Worm (Caenorhabditis elegans): Measurements from ENCODE around the gene sym-2.
A peak's percentile ranks its signal among the peaks of the same experiment; 100 is the strongest.

The sym-2 gene

DNA sequence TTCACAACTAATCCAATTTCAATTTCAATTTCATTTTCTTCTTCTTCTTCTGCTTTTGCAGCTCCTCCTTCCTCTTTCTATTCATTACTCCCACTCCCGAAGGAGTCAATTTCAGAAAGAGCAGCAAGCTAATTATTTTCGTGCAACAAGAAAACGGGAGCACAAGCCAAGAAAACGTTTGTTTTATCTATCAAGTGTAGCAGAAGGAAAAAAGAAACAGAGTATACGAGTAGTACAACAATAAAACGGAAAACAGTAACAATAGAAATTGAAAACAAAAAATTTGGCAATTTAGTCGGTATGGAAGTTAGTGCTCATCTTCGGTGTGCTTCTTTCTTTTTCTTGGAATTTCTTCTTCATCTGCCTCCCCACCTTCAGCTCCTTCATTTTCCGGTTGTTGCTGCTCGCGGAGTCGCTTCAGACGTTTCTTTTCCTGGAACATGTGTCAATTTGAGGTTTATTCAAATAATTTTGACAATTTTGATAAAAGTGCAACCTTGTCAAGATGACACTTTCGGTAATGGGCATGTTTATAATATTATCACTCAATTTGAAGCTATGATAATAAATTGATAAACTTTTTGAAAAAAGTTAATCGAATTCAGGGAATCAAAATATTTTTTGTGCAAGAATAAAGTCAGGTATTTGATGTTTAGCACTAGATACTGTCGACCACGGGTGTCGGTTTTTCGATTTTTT, 22.4 kb downstream of the sym-2 start, which contains the start of gene W07A12.8:
Gene W07A12.8, minus strand, starts transcription at position 51 of the 699 bp plus-strand sequence.
- no peak for TF ChIP-seq med-1 (GFP tag; optimal IDR thresholded peaks at IDR 0.05; ENCODE audit: insufficient read depth)
- TF ChIP-seq cog-1 (tag; optimal IDR thresholded peaks at IDR 0.05) = no peak
- TF ChIP-seq klf-2 (GFP tag; conservative IDR thresholded peaks at IDR 0.05) = no peak
- TF ChIP-seq ztf-29 (GFP tag; IDR thresholded peaks at IDR 0.05) = no peak
- TF ChIP-seq tab-1 (GFP tag; IDR thresholded peaks at IDR 0.05) = no peak
- TF ChIP-seq T22C8.4 (GFP tag; IDR thresholded peaks at IDR 0.05) = no peak
- no peak for TF ChIP-seq ref-1 (GFP tag; conservative IDR thresholded peaks at IDR 0.05)
- TF ChIP-seq flt-1 (GFP tag; IDR thresholded peaks at IDR 0.05) = 0 out of 2 replicates have a peak, but pooled peaks have one; percentile 5

ce11 chrII:9163348-9163747, 24.9 kb downstream of the sym-2 start:
- TF ChIP-seq cog-1 (tag; optimal IDR thresholded peaks at IDR 0.05) = no peak
- TF ChIP-seq ztf-23 (GFP tag; IDR thresholded peaks at IDR 0.05) = no peak
- no peak for TF ChIP-seq flt-1 (GFP tag; IDR thresholded peaks at IDR 0.05)
- TF ChIP-seq ztf-29 (GFP tag; IDR thresholded peaks at IDR 0.05) = no peak
- no peak for TF ChIP-seq med-1 (GFP tag; optimal IDR thresholded peaks at IDR 0.05; ENCODE audit: insufficient read depth)
- no peak for TF ChIP-seq tab-1 (GFP tag; IDR thresholded peaks at IDR 0.05)
- TF ChIP-seq klf-2 (GFP tag; conservative IDR thresholded peaks at IDR 0.05) = no peak
- TF ChIP-seq T22C8.4 (GFP tag; IDR thresholded peaks at IDR 0.05) = no peak
- no peak for TF ChIP-seq ref-1 (GFP tag; conservative IDR thresholded peaks at IDR 0.05)

ce11 chrII:9161023-9161422, 27.3 kb downstream of the sym-2 start, which contains the start of gene rhy-1:
rhy-1 (plus strand) TSS chrII:9161379.
- TF ChIP-seq ref-1 (GFP tag; conservative IDR thresholded peaks at IDR 0.05) (no peak), T22C8.4 (GFP tag; IDR thresholded peaks at IDR 0.05) (no peak), ztf-29 (GFP tag; IDR thresholded peaks at IDR 0.05) (no peak), med-1 (GFP tag; optimal IDR thresholded peaks at IDR 0.05; ENCODE audit: insufficient read depth) (no peak), cog-1 (tag; optimal IDR thresholded peaks at IDR 0.05) (no peak), ztf-23 (GFP tag; IDR thresholded peaks at IDR 0.05) (no peak), flt-1 (GFP tag; IDR thresholded peaks at IDR 0.05) (no peak), klf-2 (GFP tag; conservative IDR thresholded peaks at IDR 0.05) (no peak), tab-1 (GFP tag; IDR thresholded peaks at IDR 0.05) (no peak)

DNA sequence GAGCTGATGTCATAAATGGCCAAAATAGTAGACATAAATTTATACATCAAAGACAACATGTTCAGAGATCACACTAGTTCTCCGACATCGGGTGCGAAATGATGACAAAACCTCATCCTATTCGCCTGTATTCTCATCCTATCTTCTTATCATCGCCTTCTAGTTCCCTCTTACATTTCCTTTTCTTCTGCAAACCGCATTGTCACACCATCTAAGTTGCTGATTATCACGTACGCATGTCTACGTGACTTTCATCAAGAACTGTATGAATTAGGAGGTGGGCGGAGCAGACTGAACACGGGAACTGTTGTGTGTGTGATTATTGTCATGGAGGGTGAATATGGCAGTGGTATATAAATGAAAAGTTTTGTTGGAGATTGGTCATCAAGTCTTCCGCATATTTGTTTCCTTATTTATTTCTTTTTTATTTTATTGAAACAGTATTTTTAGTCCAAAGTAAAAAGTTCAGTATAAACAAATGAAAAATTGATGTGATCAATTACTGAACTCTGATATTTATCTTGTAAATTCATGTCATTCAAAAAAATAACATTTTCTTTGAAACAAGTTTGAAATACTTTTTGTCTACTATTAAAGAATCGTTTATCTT, 28.0 kb downstream of the sym-2 start:
- TF ChIP-seq tab-1 (GFP tag; IDR thresholded peaks at IDR 0.05) (no peak), ztf-29 (GFP tag; IDR thresholded peaks at IDR 0.05) (no peak), med-1 (GFP tag; optimal IDR thresholded peaks at IDR 0.05; ENCODE audit: insufficient read depth) (no peak), flt-1 (GFP tag; IDR thresholded peaks at IDR 0.05) (no peak), cog-1 (tag; optimal IDR thresholded peaks at IDR 0.05) (no peak), T22C8.4 (GFP tag; IDR thresholded peaks at IDR 0.05) (no peak), ztf-23 (GFP tag; IDR thresholded peaks at IDR 0.05) (no peak), ref-1 (GFP tag; conservative IDR thresholded peaks at IDR 0.05) (no peak), klf-2 (GFP tag; conservative IDR thresholded peaks at IDR 0.05) (no peak)

- TF ChIP-seq klf-2 (GFP tag; conservative IDR thresholded peaks at IDR 0.05) = no peak
- no peak for TF ChIP-seq med-1 (GFP tag; optimal IDR thresholded peaks at IDR 0.05; ENCODE audit: insufficient read depth)
- no peak for TF ChIP-seq cog-1 (tag; optimal IDR thresholded peaks at IDR 0.05)
- no peak for TF ChIP-seq ref-1 (GFP tag; conservative IDR thresholded peaks at IDR 0.05)
- TF ChIP-seq tab-1 (GFP tag; IDR thresholded peaks at IDR 0.05) = no peak
- TF ChIP-seq ztf-29 (GFP tag; IDR thresholded peaks at IDR 0.05) = no peak
- no peak for TF ChIP-seq flt-1 (GFP tag; IDR thresholded peaks at IDR 0.05)
- TF ChIP-seq ztf-23 (GFP tag; IDR thresholded peaks at IDR 0.05) = no peak
- no peak for TF ChIP-seq T22C8.4 (GFP tag; IDR thresholded peaks at IDR 0.05)
These were observed 30.3 kb downstream of the sym-2 start, which contains the start of gene oac-54 for ce11 chrII:9158029-9158428. oac-54 (plus strand) TSS chrII:9158111.

ce11 chrII:9157125-9157524, 31.2 kb downstream of the sym-2 start:
- TF ChIP-seq cog-1 (tag; optimal IDR thresholded peaks at IDR 0.05) (no peak), flt-1 (GFP tag; IDR thresholded peaks at IDR 0.05) (no peak), tab-1 (GFP tag; IDR thresholded peaks at IDR 0.05) (no peak), ztf-23 (GFP tag; IDR thresholded peaks at IDR 0.05) (no peak), med-1 (GFP tag; optimal IDR thresholded peaks at IDR 0.05; ENCODE audit: insufficient read depth) (no peak), T22C8.4 (GFP tag; IDR thresholded peaks at IDR 0.05) (no peak), klf-2 (GFP tag; conservative IDR thresholded peaks at IDR 0.05) (no peak), ztf-29 (GFP tag; IDR thresholded peaks at IDR 0.05) (no peak), ref-1 (GFP tag; conservative IDR thresholded peaks at IDR 0.05) (no peak)

- no peak for TF ChIP-seq ztf-23 (GFP tag; IDR thresholded peaks at IDR 0.05)
- no peak for TF ChIP-seq ref-1 (GFP tag; conservative IDR thresholded peaks at IDR 0.05)
- TF ChIP-seq cog-1 (tag; optimal IDR thresholded peaks at IDR 0.05) = no peak
- TF ChIP-seq klf-2 (GFP tag; conservative IDR thresholded peaks at IDR 0.05) = no peak
- no peak for TF ChIP-seq med-1 (GFP tag; optimal IDR thresholded peaks at IDR 0.05; ENCODE audit: insufficient read depth)
- no peak for TF ChIP-seq T22C8.4 (GFP tag; IDR thresholded peaks at IDR 0.05)
- no peak for TF ChIP-seq ztf-29 (GFP tag; IDR thresholded peaks at IDR 0.05)
- TF ChIP-seq tab-1 (GFP tag; IDR thresholded peaks at IDR 0.05) = no peak
- no peak for TF ChIP-seq flt-1 (GFP tag; IDR thresholded peaks at IDR 0.05)
These were observed 32.0 kb downstream of the sym-2 start for ce11 chrII:9156277-9156676.

DNA sequence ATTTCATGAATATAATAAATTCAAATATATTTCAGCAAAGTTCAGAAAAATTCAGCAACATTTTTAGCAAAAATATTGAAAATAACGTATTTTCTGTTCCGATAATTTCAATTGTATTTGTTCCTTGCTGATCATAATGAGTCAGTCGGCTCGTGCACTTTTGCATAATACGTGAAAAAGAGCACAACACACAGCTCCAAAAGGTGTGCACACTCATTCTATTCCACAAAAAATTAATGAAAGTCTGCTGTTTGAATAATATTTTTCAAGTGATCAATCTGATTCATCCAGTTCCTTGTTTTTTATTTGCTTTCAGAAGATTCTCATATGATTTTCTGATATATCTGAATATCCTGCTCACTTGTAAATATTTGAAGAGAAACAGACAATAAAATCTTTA, 33.9 kb downstream of the sym-2 start:
- TF ChIP-seq T22C8.4 (GFP tag; IDR thresholded peaks at IDR 0.05) (no peak), klf-2 (GFP tag; conservative IDR thresholded peaks at IDR 0.05) (no peak)

DNA sequence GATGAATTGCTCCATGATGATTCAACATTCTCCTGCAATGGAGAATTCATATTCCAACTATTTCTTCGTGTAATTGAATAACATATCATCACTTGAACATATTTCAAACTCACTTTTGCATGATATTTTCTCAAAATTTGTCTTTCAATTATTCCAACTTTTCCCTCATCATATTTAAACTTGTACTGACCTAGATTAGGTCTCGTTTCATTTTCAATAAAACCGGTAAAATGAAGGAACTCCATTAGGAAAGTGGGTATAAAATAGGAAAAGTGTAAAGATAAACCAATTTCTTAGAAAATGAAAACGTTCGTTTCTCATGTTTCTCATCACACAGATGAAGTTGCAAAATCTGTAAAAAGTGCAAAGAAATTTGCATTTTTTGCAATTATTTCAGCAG, 36.0 kb downstream of the sym-2 start, which contains the start of gene col-78:
Gene col-78, plus strand, starts transcription at position 301 of the 400 bp plus-strand sequence.
- no peak for TF ChIP-seq med-1 (GFP tag; optimal IDR thresholded peaks at IDR 0.05; ENCODE audit: insufficient read depth)
- TF ChIP-seq tab-1 (GFP tag; IDR thresholded peaks at IDR 0.05) = no peak
- TF ChIP-seq cog-1 (tag; optimal IDR thresholded peaks at IDR 0.05) = no peak
- TF ChIP-seq ztf-23 (GFP tag; IDR thresholded peaks at IDR 0.05) = no peak
- TF ChIP-seq ztf-29 (GFP tag; IDR thresholded peaks at IDR 0.05) = no peak
- no peak for TF ChIP-seq ref-1 (GFP tag; conservative IDR thresholded peaks at IDR 0.05)
- TF ChIP-seq T22C8.4 (GFP tag; IDR thresholded peaks at IDR 0.05) = no peak
- no peak for TF ChIP-seq klf-2 (GFP tag; conservative IDR thresholded peaks at IDR 0.05)
- no peak for TF ChIP-seq flt-1 (GFP tag; IDR thresholded peaks at IDR 0.05)

Data from whole organism, midembryonic.